Worm (Caenorhabditis elegans): ENCODE measurements around the gene scl-5.

scl-5 gene

ce11 chrIV:13085675-13086074 is 21.9 kb downstream of the scl-5 start:
- TF ChIP-seq nhr-12 (tag; optimal IDR thresholded peaks at IDR 0.05) (no peak), snpc-4 (tag; optimal IDR thresholded peaks at IDR 0.05) (no peak), Y55F3AM.14 (GFP tag; optimal IDR thresholded peaks at IDR 0.05) (no peak), blmp-1 (tag; optimal IDR thresholded peaks at IDR 0.05; ENCODE audit: insufficient read depth) (no peak), lin-39 (tag; optimal IDR thresholded peaks at IDR 0.05) (no peak), sem-4 (tag; optimal IDR thresholded peaks at IDR 0.05) (no peak), peb-1 (tag; optimal IDR thresholded peaks at IDR 0.05) (no peak)

ce11 chrIV:13086705-13087104 is 22.9 kb downstream of the scl-5 start, which contains the start of gene spin-2:
Gene spin-2 (plus strand): TSS chrIV:13087005.
- TF ChIP-seq egl-27 (tag; optimal IDR thresholded peaks at IDR 0.05) (no peak), sma-9 (GFP tag; optimal IDR thresholded peaks at IDR 0.05) (no peak), sma-9 (tag; optimal IDR thresholded peaks at IDR 0.05) (no peak), unc-62 (GFP tag; optimal IDR thresholded peaks at IDR 0.05) (no peak), unc-39 (tag; optimal IDR thresholded peaks at IDR 0.05) (no peak), lsy-2 (tag; optimal IDR thresholded peaks at IDR 0.05) (no peak), nhr-11 (tag; optimal IDR thresholded peaks at IDR 0.05) (no peak), nhr-10 (tag; optimal IDR thresholded peaks at IDR 0.05) (no peak), lin-13 (GFP tag; optimal IDR thresholded peaks at IDR 0.05) (no peak), crh-2 (tag; optimal IDR thresholded peaks at IDR 0.05) (no peak), sma-3 (GFP tag; optimal IDR thresholded peaks at IDR 0.05) (no peak), ztf-4 (tag; optimal IDR thresholded peaks at IDR 0.05) (no peak)

- TF ChIP-seq nhr-77 (tag; optimal IDR thresholded peaks at IDR 0.05): no peak
- TF ChIP-seq zag-1 (tag; optimal IDR thresholded peaks at IDR 0.05): no peak
- TF ChIP-seq ztf-4 (tag; optimal IDR thresholded peaks at IDR 0.05): no peak
- no peak for TF ChIP-seq nhr-21 (tag; optimal IDR thresholded peaks at IDR 0.05)
- no peak for TF ChIP-seq Y55F3AM.14 (GFP tag; optimal IDR thresholded peaks at IDR 0.05)
- no peak for TF ChIP-seq nhr-10 (tag; optimal IDR thresholded peaks at IDR 0.05)
- TF ChIP-seq nhr-11 (tag; optimal IDR thresholded peaks at IDR 0.05): no peak
- TF ChIP-seq mab-5 (tag; optimal IDR thresholded peaks at IDR 0.05): no peak
- TF ChIP-seq dmd-4 (tag; optimal IDR thresholded peaks at IDR 0.05): no peak
- TF ChIP-seq nhr-12 (tag; optimal IDR thresholded peaks at IDR 0.05): no peak
- no peak for TF ChIP-seq ceh-16 (tag; optimal IDR thresholded peaks at IDR 0.05)
- TF ChIP-seq alr-1 (tag; optimal IDR thresholded peaks at IDR 0.05): no peak
- no peak for TF ChIP-seq snpc-4 (tag; optimal IDR thresholded peaks at IDR 0.05)
- TF ChIP-seq C34F6.9 (tag; optimal IDR thresholded peaks at IDR 0.05): no peak
- TF ChIP-seq lin-39 (tag; optimal IDR thresholded peaks at IDR 0.05): no peak
- TF ChIP-seq ZK546.5 (tag; optimal IDR thresholded peaks at IDR 0.05): no peak
- TF ChIP-seq nhr-6 (tag; optimal IDR thresholded peaks at IDR 0.05): no peak
- TF ChIP-seq ztf-1 (GFP tag; conservative IDR thresholded peaks at IDR 0.05): no peak
- no peak for TF ChIP-seq nhr-237 (tag; optimal IDR thresholded peaks at IDR 0.05)
Measured at ce11 chrIV:13089671-13090242, 25.9 kb downstream of the scl-5 start.

- TF ChIP-seq nhr-12 (tag; optimal IDR thresholded peaks at IDR 0.05): no peak
- TF ChIP-seq unc-39 (tag; optimal IDR thresholded peaks at IDR 0.05): no peak
- TF ChIP-seq egl-27 (tag; optimal IDR thresholded peaks at IDR 0.05): no peak
- TF ChIP-seq ceh-16 (tag; optimal IDR thresholded peaks at IDR 0.05): no peak
- TF ChIP-seq lin-13 (GFP tag; optimal IDR thresholded peaks at IDR 0.05): no peak
- TF ChIP-seq ceh-82 (tag; optimal IDR thresholded peaks at IDR 0.05): no peak
- TF ChIP-seq lin-39 (tag; optimal IDR thresholded peaks at IDR 0.05): no peak
- no peak for TF ChIP-seq ama-1 (optimal IDR thresholded peaks at IDR 0.05)
- TF ChIP-seq F13H6.1 (tag; optimal IDR thresholded peaks at IDR 0.05): no peak
- TF ChIP-seq crh-2 (tag; optimal IDR thresholded peaks at IDR 0.05): no peak
- TF ChIP-seq mbf-1 (tag; optimal IDR thresholded peaks at IDR 0.05): no peak
- no peak for TF ChIP-seq nhr-237 (tag; optimal IDR thresholded peaks at IDR 0.05)
- no peak for TF ChIP-seq ztf-1 (GFP tag; conservative IDR thresholded peaks at IDR 0.05)
Measured at ce11 chrIV:13090967-13091366, 27.2 kb downstream of the scl-5 start, which contains the start of gene col-132. Gene col-132 (minus strand): TSS chrIV:13091067.

ce11 chrIV:13093677-13094076 is 29.9 kb downstream of the scl-5 start, which contains the start of the genes prcc-1 and C39E9.12:
Gene prcc-1 (minus strand): TSS chrIV:13093795.
Gene C39E9.12 (plus strand): TSS chrIV:13094007.
- TF ChIP-seq dmd-4 (tag; optimal IDR thresholded peaks at IDR 0.05) (no peak), nhr-10 (tag; optimal IDR thresholded peaks at IDR 0.05) (no peak), aly-2 (tag; optimal IDR thresholded peaks at IDR 0.05) (no peak), ceh-16 (tag; optimal IDR thresholded peaks at IDR 0.05) (no peak), sma-3 (GFP tag; optimal IDR thresholded peaks at IDR 0.05) (peak; percentile 47), ama-1 (optimal IDR thresholded peaks at IDR 0.05) (no peak), nhr-23 (tag; optimal IDR thresholded peaks at IDR 0.05) (no peak), nhr-237 (tag; optimal IDR thresholded peaks at IDR 0.05) (no peak), mab-5 (tag; optimal IDR thresholded peaks at IDR 0.05) (no peak), mbf-1 (tag; optimal IDR thresholded peaks at IDR 0.05) (no peak), lin-13 (GFP tag; optimal IDR thresholded peaks at IDR 0.05) (no peak), zag-1 (tag; optimal IDR thresholded peaks at IDR 0.05) (no peak), gmeb-1 (tag; optimal IDR thresholded peaks at IDR 0.05) (peak; percentile 87), nhr-77 (tag; optimal IDR thresholded peaks at IDR 0.05) (no peak), unc-62 (GFP tag; optimal IDR thresholded peaks at IDR 0.05) (no peak), peb-1 (tag; optimal IDR thresholded peaks at IDR 0.05) (no peak), sma-9 (GFP tag; optimal IDR thresholded peaks at IDR 0.05) (peak; percentile 54), sma-9 (tag; optimal IDR thresholded peaks at IDR 0.05) (no peak), lin-39 (tag; optimal IDR thresholded peaks at IDR 0.05) (no peak), nhr-11 (tag; optimal IDR thresholded peaks at IDR 0.05) (no peak), nhr-21 (tag; optimal IDR thresholded peaks at IDR 0.05) (no peak), ztf-4 (tag; optimal IDR thresholded peaks at IDR 0.05) (no peak), blmp-1 (tag; optimal IDR thresholded peaks at IDR 0.05; ENCODE audit: insufficient read depth) (no peak), ztf-11 (tag; optimal IDR thresholded peaks at IDR 0.05) (no peak), egl-27 (tag; optimal IDR thresholded peaks at IDR 0.05) (peak; percentile 6), F13H6.1 (tag; optimal IDR thresholded peaks at IDR 0.05) (no peak), fos-1 (tag; optimal IDR thresholded peaks at IDR 0.05) (peak; percentile 32), nhr-12 (tag; optimal IDR thresholded peaks at IDR 0.05) (no peak), elt-3 (tag; optimal IDR thresholded peaks at IDR 0.05) (no peak), Y55F3AM.14 (GFP tag; optimal IDR thresholded peaks at IDR 0.05) (no peak), alr-1 (tag; optimal IDR thresholded peaks at IDR 0.05) (no peak)
